Worm (Caenorhabditis elegans) whole organism, L1 larva: ENCODE measurements around the gene col-186.

Experiments
- C04F5.9 ChIP-seq: sonication (generic microtip); optimal IDR thresholded peaks from 2 replicates; lab custom pipeline; 2016; ENCODE audit warnings: missing genetic modification characterization, missing compliant biosample characterization
- alr-1 ChIP-seq: fragments of 200-800 bp; sonication (Bioruptor generic); optimal IDR thresholded peaks from 2 replicates; lab custom pipeline; 2018; ENCODE audit warnings: borderline replicate concordance, mild to moderate bottlenecking, missing genetic modification characterization, missing compliant biosample characterization
- aly-2 ChIP-seq: fragments of 150-350 bp; optimal IDR thresholded peaks from 2 replicates; lab custom pipeline; 2014; ENCODE audit warnings: missing biosample characterization, missing genetic modification characterization
- ama-1 ChIP-seq: fragments of 150-350 bp; optimal IDR thresholded peaks from 2 replicates; lab custom pipeline; 2014
- ceh-90 ChIP-seq: sonication (generic microtip); optimal IDR thresholded peaks from 2 replicates; lab custom pipeline; 2016; ENCODE audit warnings: missing genetic modification characterization, missing compliant biosample characterization
- lin-13 ChIP-seq: fragments of 150-350 bp; optimal IDR thresholded peaks from 2 replicates; lab custom pipeline; 2014; ENCODE audit warnings: missing biosample characterization, missing genetic modification reagents, missing genetic modification characterization
- lir-3 ChIP-seq: sonication (generic microtip); optimal IDR thresholded peaks from 2 replicates; lab custom pipeline; 2016; ENCODE audit warnings: mild to moderate bottlenecking, missing genetic modification characterization, moderate library complexity, missing compliant biosample characterization; ENCODE audit not compliant: poor library complexity
- mef-2 ChIP-seq: fragments of 150-350 bp; optimal IDR thresholded peaks from 2 replicates; lab custom pipeline; 2014; ENCODE audit warnings: missing biosample characterization, missing genetic modification characterization
- nhr-12 ChIP-seq: sonication (generic microtip); optimal IDR thresholded peaks from 2 replicates; lab custom pipeline; 2017; ENCODE audit warnings: missing biosample characterization, missing genetic modification characterization
- nhr-20 ChIP-seq: sonication (generic microtip); optimal IDR thresholded peaks from 2 replicates; lab custom pipeline; 2016; ENCODE audit warnings: mild to moderate bottlenecking, missing genetic modification characterization, missing compliant biosample characterization
- nhr-237 ChIP-seq: fragments of 150-350 bp; optimal IDR thresholded peaks from 2 replicates; lab custom pipeline; 2014; ENCODE audit warnings: missing biosample characterization, missing genetic modification characterization
- tbx-2 ChIP-seq: sonication (generic microtip); optimal IDR thresholded peaks from 2 replicates; lab custom pipeline; 2016; ENCODE audit warnings: missing genetic modification characterization, missing compliant biosample characterization
- unc-62 ChIP-seq: fragments of 150-350 bp; optimal IDR thresholded peaks from 2 replicates; lab custom pipeline; 2014; ENCODE audit warnings: missing biosample characterization, missing genetic modification reagents, missing genetic modification characterization

DNA sequence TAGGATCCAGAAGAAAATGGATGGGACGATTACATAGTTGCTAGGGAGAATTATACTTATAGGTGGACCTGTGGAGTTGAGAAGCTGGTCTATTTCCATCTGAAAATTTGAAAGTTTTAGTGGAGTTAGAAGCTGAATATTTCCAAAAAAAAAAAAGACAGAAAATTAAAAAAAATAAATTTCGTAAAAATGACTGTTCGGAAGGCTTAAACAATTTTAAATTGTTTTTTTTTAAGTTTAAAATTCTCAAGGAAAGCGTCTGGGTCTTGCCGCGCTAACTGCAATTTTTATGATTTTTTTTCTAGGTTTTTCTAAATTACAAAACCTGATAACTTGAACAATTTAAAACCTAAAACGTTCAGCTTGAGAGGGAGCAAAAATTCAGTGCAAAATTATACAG, 12.1 kb upstream of the col-186 start, which contains the start of gene mrp-3:
- TF ChIP-seq nhr-20 (tag; lab: Kevin White, UChicago) (no peak), alr-1 (tag; lab: Kevin White, UChicago) (no peak), unc-62 (no peak), ama-1 (lab: Kevin White, UChicago) (no peak), lir-3 (tag; lab: Kevin White, UChicago) (no peak), nhr-237 (no peak), nhr-12 (no peak), lin-13 (no peak), tbx-2 (no peak), mef-2 (tag; lab: Kevin White, UChicago) (no peak), ceh-90 (tag; lab: Kevin White, UChicago) (no peak), C04F5.9 (tag; lab: Kevin White, UChicago) (no peak), aly-2 (no peak)
